Worm (Caenorhabditis elegans) whole organism, dauer: ENCODE data around the gene F14H3.3.

ENCODE experiments used
- unc-62 ChIP-seq: sonication (generic microtip); optimal IDR thresholded peaks from 2 replicates; lab custom pipeline; 2017; ENCODE audit warnings: missing biosample characterization, missing genetic modification reagents, missing genetic modification characterization

F14H3.3 gene

DNA sequence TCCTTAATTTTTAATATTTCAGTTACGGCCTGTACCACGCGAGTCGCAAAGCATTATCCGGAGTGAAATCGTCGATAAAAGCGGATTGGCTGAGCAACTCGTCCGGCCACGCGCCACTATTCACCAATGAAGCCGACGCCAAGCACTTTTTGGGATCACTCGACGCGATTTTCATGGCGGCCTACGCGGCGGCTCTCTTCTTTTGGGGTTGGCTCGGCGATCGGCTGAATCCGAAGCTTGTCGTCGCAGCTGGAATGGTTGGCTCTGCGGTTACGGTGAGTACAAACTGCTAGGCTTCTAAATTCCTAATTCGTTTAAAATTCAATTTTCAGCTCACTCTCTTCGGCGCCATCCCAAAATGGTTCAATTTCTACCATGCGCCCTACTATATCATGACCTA is 28.4 kb downstream of the F14H3.3 start:
- no peak for TF ChIP-seq unc-62 (GFP tag; lab: Kevin White, UChicago)

DNA sequence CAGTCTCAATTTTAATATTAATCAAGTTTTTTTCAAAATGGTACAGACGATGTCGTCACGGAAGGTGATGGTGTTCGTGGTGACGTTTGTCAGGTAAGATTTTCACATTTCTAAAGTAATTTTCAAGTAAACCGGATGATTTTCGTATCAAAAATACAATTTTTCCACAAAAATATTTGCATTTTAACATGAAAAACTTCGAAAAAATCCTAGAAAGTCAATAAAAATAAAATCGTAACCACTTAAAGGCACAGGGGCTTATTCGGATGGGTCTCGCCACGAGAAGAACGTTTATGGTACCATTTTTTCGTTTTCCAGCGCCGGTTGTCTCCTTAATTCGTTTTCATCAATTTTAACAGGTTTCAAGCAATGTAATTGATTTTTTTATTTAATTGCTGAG is 29.0 kb downstream of the F14H3.3 start, which contains the start of gene T10C6.6:
TSS of gene T10C6.6 (plus strand) at position 27 of the 400 bp plus-strand sequence.
- TF ChIP-seq unc-62 (GFP tag; lab: Kevin White, UChicago) = no peak

ce11 chrV:16023559-16023958 is 29.7 kb downstream of the F14H3.3 start:
- no peak for TF ChIP-seq unc-62 (GFP tag; lab: Kevin White, UChicago)

ce11 chrV:16023051-16023450 is 30.2 kb downstream of the F14H3.3 start, which contains the start of gene cwc-15:
Gene cwc-15, plus strand, starts transcription at chrV:16023351.
- TF ChIP-seq unc-62 (GFP tag; lab: Kevin White, UChicago) = no peak

ce11 chrV:16022600-16022999 is 30.7 kb downstream of the F14H3.3 start:
- TF ChIP-seq unc-62 (GFP tag; lab: Kevin White, UChicago) = no peak

- no peak for TF ChIP-seq unc-62 (GFP tag; lab: Kevin White, UChicago)
These were observed 33.2 kb downstream of the F14H3.3 start, which contains the start of gene srx-44 for ce11 chrV:16020042-16020441. Gene srx-44, plus strand, starts transcription at chrV:16020342.

- no peak for TF ChIP-seq unc-62 (GFP tag; lab: Kevin White, UChicago)
These were observed 35.6 kb downstream of the F14H3.3 start, which contains the start of gene srx-43 for ce11 chrV:16017671-16018070. Gene srx-43, plus strand, starts transcription at chrV:16017971.

DNA sequence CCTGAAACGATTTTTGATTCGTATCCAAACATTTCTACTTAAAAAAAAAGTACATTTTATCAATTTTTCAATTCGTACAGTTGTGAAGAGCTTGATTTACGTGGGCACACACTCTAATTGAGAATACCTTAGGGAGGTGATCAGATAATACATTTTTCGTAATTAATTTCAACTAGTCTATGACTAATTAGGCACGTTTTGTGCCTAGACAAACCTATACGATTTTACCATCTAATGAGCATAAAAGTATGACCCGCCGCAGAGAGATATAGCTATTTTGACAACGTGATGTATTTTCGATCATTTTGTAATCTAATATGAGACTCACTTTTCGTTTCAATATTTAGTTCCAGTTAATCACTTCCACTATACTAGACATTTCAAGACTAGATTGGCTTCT is 36.3 kb downstream of the F14H3.3 start:
- no peak for TF ChIP-seq unc-62 (GFP tag; lab: Kevin White, UChicago)

DNA sequence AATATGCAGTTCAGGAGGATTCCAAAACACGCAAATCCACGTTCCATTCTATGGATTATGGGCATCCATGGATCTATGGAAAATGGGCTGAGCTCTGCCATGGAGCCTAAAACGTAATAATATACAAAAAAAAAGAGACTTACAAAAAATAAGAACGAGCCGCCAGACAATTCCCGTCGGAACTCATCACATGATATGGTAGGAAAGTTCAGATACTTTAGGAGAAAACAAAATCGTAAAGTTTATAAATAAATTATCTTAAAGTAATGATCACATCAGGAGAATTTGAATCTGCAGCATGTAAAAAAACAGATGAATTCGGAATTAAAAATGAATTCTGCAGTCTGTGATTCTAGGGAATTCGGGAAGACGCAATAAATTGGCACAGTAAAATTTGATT is 37.6 kb downstream of the F14H3.3 start, which contains the start of gene str-232:
TSS of gene str-232 (minus strand) at position 101 of the 400 bp plus-strand sequence.
- no peak for TF ChIP-seq unc-62 (GFP tag; lab: Kevin White, UChicago)

DNA sequence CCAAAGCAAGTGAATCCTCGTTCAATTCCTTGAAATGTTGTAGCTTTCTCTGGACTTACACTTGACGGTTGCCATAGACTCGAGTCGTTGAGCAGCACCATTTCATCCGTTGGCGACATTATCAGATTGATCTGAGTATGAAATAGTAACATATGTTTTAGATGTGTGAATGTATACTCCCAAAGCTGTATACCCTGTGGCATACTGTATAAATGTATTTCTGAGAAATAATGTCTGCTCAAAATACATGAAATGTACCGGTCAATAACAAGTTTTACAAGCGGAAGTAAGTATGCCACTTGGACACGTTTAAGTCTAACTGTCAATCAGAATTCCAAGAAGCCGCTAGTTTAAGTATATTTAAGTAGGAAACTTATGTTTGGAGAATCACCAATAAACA is 43.7 kb downstream of the F14H3.3 start, which contains the start of gene str-233:
TSS of gene str-233 (minus strand) at position 101 of the 400 bp plus-strand sequence.
- no peak for TF ChIP-seq unc-62 (GFP tag; lab: Kevin White, UChicago)

DNA sequence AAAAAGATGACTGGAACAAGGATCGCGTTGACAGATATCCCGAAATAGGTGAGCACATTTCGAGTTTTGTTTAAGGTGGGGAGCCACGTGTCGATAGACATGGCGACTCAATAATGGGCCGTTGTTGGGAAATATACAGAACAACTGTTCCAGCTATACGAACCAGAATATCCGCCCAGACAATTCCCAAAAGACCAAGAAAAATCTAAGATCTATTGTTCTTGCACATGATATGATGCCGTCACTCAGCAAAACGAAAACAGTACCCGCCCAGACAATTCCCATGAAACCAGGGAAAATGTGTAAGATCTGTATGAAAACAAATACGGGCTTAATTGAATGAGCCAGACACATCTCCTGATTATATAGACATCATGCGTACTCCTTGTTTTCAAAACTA is 45.8 kb downstream of the F14H3.3 start, which contains the start of gene str-231:
TSS of gene str-231 (minus strand) at position 101 of the 400 bp plus-strand sequence.
- TF ChIP-seq unc-62 (GFP tag; lab: Kevin White, UChicago) = no peak

- TF ChIP-seq unc-62 (GFP tag; lab: Kevin White, UChicago) = no peak
These were observed 51.0 kb downstream of the F14H3.3 start, which contains the start of gene nhr-63 for ce11 chrV:16002288-16002687. Gene nhr-63, plus strand, starts transcription at chrV:16002588.
